Fruit fly (Drosophila melanogaster) whole organism, pupa: ENCODE measurements around the gene gdrd.

Experiments
- CG12605 ChIP-seq: fragments of 200-800 bp; sonication (Bioruptor generic); IDR thresholded peaks from 2 replicates; pipeline ENCODE4 v1.3.6; 2022; ENCODE audit warnings: missing biosample characterization, missing genetic modification characterization
- CG8301 ChIP-seq: fragments of 200-800 bp; sonication (Bioruptor generic); optimal IDR thresholded peaks from 2 replicates; lab custom pipeline; 2018; ENCODE audit warnings: missing biosample characterization, mild to moderate bottlenecking, missing genetic modification characterization
- rn ChIP-seq: fragments of 200-800 bp; sonication (Bioruptor generic); IDR thresholded peaks from 2 replicates; pipeline ENCODE4 v1.3.6; 2022; ENCODE audit warnings: missing biosample characterization, missing genetic modification characterization

dm6 chr3L:14645120-14645519, 46.0 kb upstream of the gdrd start:
- TF ChIP-seq rn (GFP tag; lab: Robert Waterston, UW) (no peak), CG12605 (no peak), CG8301 (tag; lab: Kevin White, UChicago) (no peak)
